Fruit fly (Drosophila melanogaster) whole organism, embryonic: ENCODE results near the gene Glys.

ENCODE experiments used
- Abd-B ChIP-seq: fragments of 200-800 bp; sonication (Bioruptor generic); optimal IDR thresholded peaks from 2 replicates; lab custom pipeline; 2018; ENCODE audit warnings: missing biosample characterization, mild to moderate bottlenecking, missing genetic modification characterization, moderate library complexity
- Bdp1 ChIP-seq: fragments of 200-800 bp; sonication (Bioruptor generic); optimal IDR thresholded peaks from 3 replicates; lab custom pipeline; 2016; ENCODE audit warnings: missing biosample characterization, missing genetic modification characterization
- CG10431 ChIP-seq: fragments of 200-800 bp; sonication (Bioruptor generic); optimal IDR thresholded peaks from 3 replicates; lab custom pipeline; 2018; ENCODE audit warnings: missing biosample characterization, mild to moderate bottlenecking, missing genetic modification characterization
- CG10565 ChIP-seq: fragments of 200-800 bp; sonication (Bioruptor generic); optimal IDR thresholded peaks from 3 replicates; lab custom pipeline; 2016; ENCODE audit warnings: missing biosample characterization, mild to moderate bottlenecking, missing genetic modification characterization
- CG11560 ChIP-seq: fragments of 200-800 bp; sonication (Bioruptor generic); IDR thresholded peaks from 3 replicates; pipeline ENCODE4 v1.3.6; 2022; ENCODE audit warnings: missing biosample characterization, missing genetic modification characterization
- CG11723 ChIP-seq: fragments of 200-800 bp; sonication (Bioruptor generic); optimal IDR thresholded peaks from 2 replicates; lab custom pipeline; 2017; ENCODE audit warnings: missing biosample characterization, mild to moderate bottlenecking, missing genetic modification characterization
- CG12659 ChIP-seq: fragments of 200-800 bp; sonication (Bioruptor generic); optimal IDR thresholded peaks from 3 replicates; lab custom pipeline; 2017; ENCODE audit warnings: mild to moderate bottlenecking, missing biosample characterization, missing genetic modification reagents, missing genetic modification characterization
- CG13123 ChIP-seq: fragments of 200-800 bp; sonication (Bioruptor generic); optimal IDR thresholded peaks from 2 replicates; lab custom pipeline; 2016; ENCODE audit warnings: missing biosample characterization, missing genetic modification characterization
- CG15479 ChIP-seq: fragments of 200-800 bp; sonication (Bioruptor generic); optimal IDR thresholded peaks from 3 replicates; lab custom pipeline; 2019; ENCODE audit warnings: missing biosample characterization, mild to moderate bottlenecking, missing genetic modification characterization, moderate library complexity
- CG1647 ChIP-seq: fragments of 200-800 bp; sonication (Bioruptor generic); optimal IDR thresholded peaks from 3 replicates; lab custom pipeline; 2016; ENCODE audit warnings: missing biosample characterization, missing genetic modification characterization
- CG17328 ChIP-seq: fragments of 200-800 bp; sonication (Bioruptor generic); IDR thresholded peaks from 2 replicates; pipeline ENCODE4 v1.3.6; 2022; ENCODE audit warnings: missing biosample characterization, missing genetic modification characterization
- CG18619 ChIP-seq: fragments of 200-800 bp; sonication (Bioruptor generic); optimal IDR thresholded peaks from 3 replicates; lab custom pipeline; 2017; ENCODE audit warnings: missing biosample characterization, mild to moderate bottlenecking, missing genetic modification characterization
- CG2678 ChIP-seq: fragments of 200-800 bp; sonication (Bioruptor generic); optimal IDR thresholded peaks from 3 replicates; lab custom pipeline; 2019; ENCODE audit warnings: missing biosample characterization, mild to moderate bottlenecking, missing genetic modification characterization, moderate library complexity
- CG30431 ChIP-seq: fragments of 200-800 bp; sonication (Bioruptor generic); optimal IDR thresholded peaks from 2 replicates; lab custom pipeline; 2017; ENCODE audit warnings: missing biosample characterization, missing genetic modification characterization
- CG32772 ChIP-seq: fragments of 200-800 bp; sonication (Bioruptor generic); IDR thresholded peaks from 2 replicates; pipeline ENCODE4 v1.3.6; 2022; ENCODE audit warnings: missing biosample characterization, missing genetic modification characterization
- CG4424 ChIP-seq: fragments of 200-800 bp; sonication (Bioruptor generic); optimal IDR thresholded peaks from 3 replicates; lab custom pipeline; 2016; ENCODE audit warnings: missing biosample characterization, missing genetic modification characterization
- CG4707 ChIP-seq: fragments of 200-800 bp; sonication (Bioruptor generic); optimal IDR thresholded peaks from 2 replicates; lab custom pipeline; 2018; ENCODE audit warnings: missing biosample characterization, mild to moderate bottlenecking, missing genetic modification characterization, moderate library complexity
- CG5180 ChIP-seq: fragments of 200-800 bp; sonication (Bioruptor generic); optimal IDR thresholded peaks from 3 replicates; lab custom pipeline; 2017; ENCODE audit warnings: missing biosample characterization, missing genetic modification characterization, mild to moderate bottlenecking, moderate library complexity, missing genetic modification reagents
- CG6175 ChIP-seq: fragments of 200-800 bp; sonication (Bioruptor generic); IDR thresholded peaks from 3 replicates; pipeline ENCODE4 v1.3.6; 2022; ENCODE audit warnings: missing biosample characterization, missing genetic modification characterization
- CG6765 ChIP-seq: fragments of 200-800 bp; sonication (Bioruptor generic); optimal IDR thresholded peaks from 3 replicates; lab custom pipeline; 2017; ENCODE audit warnings: missing biosample characterization, mild to moderate bottlenecking, missing genetic modification characterization
- CkIIα-i1 ChIP-seq: fragments of 200-800 bp; sonication (Bioruptor generic); IDR thresholded peaks from 2 replicates; pipeline ENCODE4 v1.3.6; 2022; ENCODE audit warnings: missing biosample characterization, missing genetic modification characterization
- D19A ChIP-seq: fragments of 200-800 bp; optimal IDR thresholded peaks from 3 replicates; lab custom pipeline; 2019; ENCODE audit warnings: missing biosample characterization, mild to moderate bottlenecking, missing genetic modification characterization, moderate library complexity
- Dip2 ChIP-seq: fragments of 200-800 bp; sonication (Bioruptor generic); IDR thresholded peaks from 2 replicates; pipeline ENCODE4 v1.3.6; 2022; ENCODE audit warnings: missing biosample characterization, missing genetic modification characterization
- Doc3 ChIP-seq: fragments of 200-800 bp; sonication (Bioruptor generic); IDR thresholded peaks from 3 replicates; pipeline ENCODE4 v1.3.6; 2022; ENCODE audit warnings: missing biosample characterization, missing genetic modification characterization; ENCODE audit not compliant: partially characterized antibody
- E2f1 ChIP-seq: fragments of 200-800 bp; sonication (Bioruptor generic); IDR thresholded peaks from 2 replicates; pipeline ENCODE4 v1.3.6; 2022; ENCODE audit warnings: missing biosample characterization, missing genetic modification characterization
- ERR ChIP-seq: fragments of 200-800 bp; sonication (Bioruptor generic); optimal IDR thresholded peaks from 2 replicates; lab custom pipeline; 2016; ENCODE audit warnings: missing biosample characterization, missing genetic modification characterization
- Gug ChIP-seq: fragments of 200-800 bp; sonication (Bioruptor generic); IDR thresholded peaks from 4 replicates; pipeline ENCODE4 v1.3.6; 2022; ENCODE audit warnings: missing biosample characterization, missing genetic modification characterization
- Lhr ChIP-seq: fragments of 200-800 bp; sonication (Bioruptor generic); optimal IDR thresholded peaks from 3 replicates; lab custom pipeline; 2017; ENCODE audit warnings: mild to moderate bottlenecking, missing biosample characterization, missing genetic modification reagents, missing genetic modification characterization
- NFAT ChIP-seq: fragments of 200-800 bp; sonication (Bioruptor generic); IDR thresholded peaks from 2 replicates; pipeline ENCODE4 v1.3.6; 2022; ENCODE audit warnings: missing biosample characterization, missing genetic modification characterization
- Oaz ChIP-seq: fragments of 200-800 bp; sonication (Bioruptor generic); IDR thresholded peaks from 2 replicates; pipeline ENCODE4 v1.3.6; 2022; ENCODE audit warnings: missing biosample characterization, missing genetic modification characterization
- Oli ChIP-seq: fragments of 200-800 bp; sonication (Bioruptor generic); optimal IDR thresholded peaks from 2 replicates; lab custom pipeline; 2018; ENCODE audit warnings: missing biosample characterization, mild to moderate bottlenecking, missing genetic modification characterization, moderate library complexity
- PHDP ChIP-seq: fragments of 200-800 bp; sonication (Bioruptor generic); optimal IDR thresholded peaks from 3 replicates; lab custom pipeline; 2018; ENCODE audit warnings: missing biosample characterization, mild to moderate bottlenecking, missing genetic modification characterization, moderate library complexity
- Scr ChIP-seq: fragments of 200-800 bp; sonication (Bioruptor generic); IDR thresholded peaks from 2 replicates; pipeline ENCODE4 v1.3.6; 2022; ENCODE audit warnings: missing biosample characterization, missing genetic modification characterization; ENCODE audit not compliant: partially characterized antibody
- Side ChIP-seq: fragments of 200-800 bp; sonication (Bioruptor generic); optimal IDR thresholded peaks from 2 replicates; lab custom pipeline; 2016; ENCODE audit warnings: missing biosample characterization, missing genetic modification characterization
- Sin3A ChIP-seq: fragments of >200 bp; optimal IDR thresholded peaks from 2 replicates; lab custom pipeline; 2018
- ap ChIP-seq: fragments of 200-800 bp; sonication (Bioruptor generic); IDR thresholded peaks from 2 replicates; pipeline ENCODE4 v1.3.6; 2022; ENCODE audit warnings: missing biosample characterization, missing genetic modification characterization
- br ChIP-seq: fragments of >200 bp; optimal IDR thresholded peaks from 2 replicates; lab custom pipeline; 2017
- crol ChIP-seq: fragments of 200-800 bp; sonication (Bioruptor generic); IDR thresholded peaks from 2 replicates; pipeline ENCODE4 v1.3.6; 2022; ENCODE audit warnings: missing biosample characterization, missing genetic modification characterization
- dmrt11E ChIP-seq: fragments of 200-800 bp; sonication (Bioruptor generic); optimal IDR thresholded peaks from 3 replicates; lab custom pipeline; 2018; ENCODE audit warnings: missing biosample characterization, mild to moderate bottlenecking, missing genetic modification characterization, moderate library complexity
- eyg ChIP-seq: fragments of 200-800 bp; sonication (Bioruptor generic); optimal IDR thresholded peaks from 3 replicates; lab custom pipeline; 2016; ENCODE audit warnings: missing biosample characterization, missing genetic modification characterization
- fu2 ChIP-seq: fragments of 200-800 bp; sonication (Bioruptor generic); optimal IDR thresholded peaks from 2 replicates; lab custom pipeline; 2016; ENCODE audit warnings: missing biosample characterization, missing genetic modification characterization
- nmo ChIP-seq: fragments of 200-800 bp; sonication (Bioruptor generic); optimal IDR thresholded peaks from 2 replicates; lab custom pipeline; 2018; ENCODE audit warnings: missing biosample characterization, mild to moderate bottlenecking, missing genetic modification characterization, moderate library complexity
- prd ChIP-seq, 3 experiments: fragments of >200 bp in 2 of 3; fragments of 200-800 bp in 1 of 3; sonication (Bioruptor generic) in 1 of 3; optimal IDR thresholded peaks in 2 of 3; IDR thresholded peaks in 1 of 3; 2 replicates in 2 of 3; 3 replicates in 1 of 3; pipeline versions ENCODE4 v1.3.6 to Lab custom; 2017 to 2022; ENCODE audit warnings: missing biosample characterization in 1 of 3, missing genetic modification characterization in 1 of 3
- pum ChIP-seq: fragments of 200-800 bp; sonication (Bioruptor generic); optimal IDR thresholded peaks from 2 replicates; lab custom pipeline; 2016; ENCODE audit warnings: missing biosample characterization, missing genetic modification characterization
- salm ChIP-seq: fragments of 200-800 bp; sonication (Bioruptor generic); optimal IDR thresholded peaks from 2 replicates; lab custom pipeline; 2018; ENCODE audit warnings: missing biosample characterization, mild to moderate bottlenecking, missing genetic modification characterization
- tin ChIP-seq: fragments of 200-800 bp; sonication (Bioruptor generic); optimal IDR thresholded peaks from 3 replicates; lab custom pipeline; 2016; ENCODE audit warnings: missing biosample characterization, missing genetic modification characterization
- vnd ChIP-seq: fragments of 200-800 bp; sonication (Bioruptor generic); IDR thresholded peaks from 3 replicates; pipeline ENCODE4 v1.3.6; 2022; ENCODE audit warnings: missing biosample characterization, missing genetic modification characterization; ENCODE audit not compliant: partially characterized antibody
- wdn ChIP-seq: fragments of 200-800 bp; sonication (Bioruptor generic); IDR thresholded peaks from 2 replicates; pipeline ENCODE4 v1.3.6; 2022; ENCODE audit warnings: missing biosample characterization, missing genetic modification characterization
- wek ChIP-seq: fragments of 200-800 bp; sonication (Bioruptor generic); optimal IDR thresholded peaks from 3 replicates; lab custom pipeline; 2018; ENCODE audit warnings: missing biosample characterization, mild to moderate bottlenecking, missing genetic modification characterization, moderate library complexity
- zfh1 ChIP-seq: fragments of 200-800 bp; sonication (Bioruptor generic); IDR thresholded peaks from 3 replicates; pipeline ENCODE4 v1.3.6; 2022; ENCODE audit warnings: missing biosample characterization, missing genetic modification characterization

The Glys gene

DNA sequence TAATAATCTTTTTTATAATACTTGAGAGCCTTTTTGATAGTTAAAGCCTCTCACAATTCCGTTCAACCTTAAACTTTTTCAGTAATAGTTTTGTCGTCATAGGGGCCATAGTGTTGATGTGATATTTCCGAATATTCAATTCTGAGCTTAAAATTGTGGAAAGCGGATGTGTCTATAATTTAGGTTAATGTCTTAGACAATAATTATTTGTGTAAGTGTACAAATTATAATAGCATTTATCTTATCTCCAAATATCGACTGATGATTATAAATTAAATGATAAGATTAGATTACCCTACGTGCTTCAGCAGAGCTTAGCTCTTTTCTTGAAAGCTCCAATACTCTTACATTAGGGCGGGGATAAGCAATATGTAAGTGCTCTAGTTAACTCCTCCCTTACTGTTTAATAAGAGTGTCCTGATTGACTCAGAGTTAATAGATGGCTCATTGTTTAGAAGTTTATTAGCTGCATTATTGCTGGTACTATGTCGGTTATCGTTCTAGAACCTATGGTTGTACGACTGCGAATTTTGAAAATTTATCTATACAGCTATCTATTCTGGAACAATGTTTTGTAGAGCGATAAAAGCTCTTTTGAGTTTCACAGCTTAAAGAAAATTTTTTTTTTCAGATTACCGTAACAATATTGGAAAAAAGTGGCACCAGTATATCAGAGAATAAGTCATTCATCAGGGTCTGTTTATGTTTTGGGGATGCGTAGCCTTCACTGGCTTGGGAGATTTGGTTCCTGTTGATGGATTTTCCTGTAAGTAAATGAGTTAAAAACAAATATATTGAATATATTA lies 8.1 kb downstream of the Glys start (continued):
- no peak for TF ChIP-seq Doc3 (GFP tag; lab: Robert Waterston, UW)
- TF ChIP-seq CG2678 (tag; lab: Kevin White, UChicago) = peak; percentile 43
- TF ChIP-seq eyg = no peak
- no peak for TF ChIP-seq dmrt11E (tag; lab: Kevin White, UChicago)
- TF ChIP-seq Abd-B (GFP tag; lab: Kevin White, UChicago) = no peak
- no peak for TF ChIP-seq Sin3A
- TF ChIP-seq ap (GFP tag; lab: Robert Waterston, UW) = no peak
- no peak for TF ChIP-seq CG6765 (GFP tag; lab: Kevin White, UChicago)
- TF ChIP-seq crol = no peak
- TF ChIP-seq CG18619 (GFP tag; lab: Kevin White, UChicago) = peak; percentile 54
- TF ChIP-seq prd (optimal IDR thresholded peaks at IDR 0.05; lab: Kevin White, UChicago) = no peak
- no peak for TF ChIP-seq prd (GFP tag; IDR thresholded peaks at IDR 0.05; lab: Robert Waterston, UW)
- TF ChIP-seq Oaz (GFP tag; lab: Robert Waterston, UW) = no peak
- 0 out of 2 replicates have a peak, but pooled peaks have one; percentile 7 for TF ChIP-seq CG17328
- no peak for TF ChIP-seq CG10431
- no peak for TF ChIP-seq Bdp1 (GFP tag; lab: Kevin White, UChicago)
- TF ChIP-seq br (lab: Kevin White, UChicago) = no peak
- no peak for TF ChIP-seq Side (GFP tag; lab: Kevin White, UChicago)
- TF ChIP-seq wdn (GFP tag; lab: Robert Waterston, UW) = no peak
- no peak for TF ChIP-seq CG13123 (GFP tag; lab: Kevin White, UChicago)
- no peak for TF ChIP-seq NFAT (GFP tag; lab: Robert Waterston, UW)
- TF ChIP-seq PHDP = peak; percentile 32
- no peak for TF ChIP-seq CG15479 (GFP tag; lab: Kevin White, UChicago)
- no peak for TF ChIP-seq salm (tag; lab: Kevin White, UChicago)
- TF ChIP-seq zfh1 (GFP tag; lab: Robert Waterston, UW) = no peak
- TF ChIP-seq nmo = peak; percentile 60
- no peak for TF ChIP-seq CG4424 (GFP tag; lab: Kevin White, UChicago)
- no peak for TF ChIP-seq CG4707 (GFP tag; lab: Kevin White, UChicago)
- TF ChIP-seq CG32772 (GFP tag; lab: Robert Waterston, UW) = no peak
- TF ChIP-seq D19A (tag; lab: Kevin White, UChicago) = peak; percentile 69
- no peak for TF ChIP-seq Gug
- no peak for TF ChIP-seq CG6175 (GFP tag; lab: Robert Waterston, UW)
- peak; percentile 65 for TF ChIP-seq Oli
- peak; percentile 39 for TF ChIP-seq fu2 (GFP tag; lab: Kevin White, UChicago)
- TF ChIP-seq CG11560 (tag; lab: Robert Waterston, UW) = no peak
- no peak for TF ChIP-seq tin (GFP tag; lab: Kevin White, UChicago)
- no peak for TF ChIP-seq CG1647 (GFP tag; lab: Kevin White, UChicago)
- TF ChIP-seq CG10565 = no peak
- TF ChIP-seq Lhr (GFP tag; lab: Kevin White, UChicago) = no peak
- no peak for TF ChIP-seq ERR
- TF ChIP-seq E2f1 (GFP tag; lab: Robert Waterston, UW) = no peak
- TF ChIP-seq vnd = no peak
- TF ChIP-seq pum (GFP tag; lab: Kevin White, UChicago) = no peak
- no peak for TF ChIP-seq Scr (GFP tag; lab: Robert Waterston, UW)
- TF ChIP-seq CkIIα-i1 = no peak
- TF ChIP-seq wek (GFP tag; lab: Kevin White, UChicago) = no peak
- no peak for TF ChIP-seq CG30431 (GFP tag; lab: Kevin White, UChicago)
- TF ChIP-seq CG12659 (GFP tag; lab: Kevin White, UChicago) = peak; percentile 40
- TF ChIP-seq Dip2 (GFP tag; lab: Robert Waterston, UW) = 0 out of 2 replicates have a peak, but pooled peaks have one; percentile 9
- no peak for TF ChIP-seq CG5180
- TF ChIP-seq CG11723 (GFP tag; lab: Kevin White, UChicago) = no peak
